Worm (Caenorhabditis elegans) whole organism, L2 larva: ENCODE data around the gene F53A9.9.

Experiments used
- nhr-10 ChIP-seq: sonication (generic microtip); optimal IDR thresholded peaks from 2 replicates; lab custom pipeline; 2017; ENCODE audit warnings: missing biosample characterization, missing genetic modification characterization
- nhr-11 ChIP-seq: fragments of 150-350 bp; optimal IDR thresholded peaks from 2 replicates; lab custom pipeline; 2014; ENCODE audit warnings: missing biosample characterization, missing genetic modification characterization
- unc-62 ChIP-seq: fragments of 150-350 bp; optimal IDR thresholded peaks from 2 replicates; lab custom pipeline; 2014; ENCODE audit warnings: missing biosample characterization, missing genetic modification reagents, missing genetic modification characterization
- zag-1 ChIP-seq: fragments of 150-350 bp; optimal IDR thresholded peaks from 2 replicates; lab custom pipeline; 2014; ENCODE audit warnings: missing biosample characterization, missing genetic modification characterization

- TF ChIP-seq nhr-10 (tag; lab: Kevin White, UChicago) (no peak), unc-62 (no peak), nhr-11 (tag; lab: Kevin White, UChicago) (no peak), zag-1 (tag; lab: Kevin White, UChicago) (no peak)
Measured at ce11 chrX:8711141-8711645, 9.4 kb downstream of the F53A9.9 start, which contains the start of gene F53A9.1.
